Worm (Caenorhabditis elegans): ENCODE data around the gene irg-8.

irg-8 gene

DNA sequence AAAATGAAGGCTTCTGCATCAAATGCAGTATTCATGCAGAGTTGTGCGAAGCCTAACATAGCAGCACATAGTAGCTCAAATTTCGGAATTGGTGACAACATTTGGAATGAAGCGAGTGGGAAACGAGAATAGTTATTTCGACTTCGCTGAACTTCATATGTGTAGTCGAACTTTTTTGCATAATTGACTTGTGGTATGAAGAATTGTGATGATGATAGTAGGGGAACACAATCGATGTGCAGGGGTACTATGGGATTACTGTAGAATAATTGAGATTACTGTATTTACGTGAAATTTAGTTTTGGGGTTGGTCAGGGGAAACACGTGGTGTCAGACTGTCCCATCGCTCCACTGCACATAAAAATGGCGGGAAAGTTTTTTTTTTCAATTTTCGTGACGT, 23.4 kb upstream of the irg-8 start, which contains the start of gene B0554.7:
TSS of gene B0554.7 (minus strand) at position 101 of the 400 bp plus-strand sequence.
- TF ChIP-seq lin-35 (GFP tag; optimal IDR thresholded peaks at IDR 0.05) (no peak), sup-37 (GFP tag; optimal IDR thresholded peaks at IDR 0.05) (no peak), nhr-71 (tag; optimal IDR thresholded peaks at IDR 0.05) (no peak), mab-9 (GFP tag; IDR thresholded peaks at IDR 0.05) (no peak), nhr-12 (tag; optimal IDR thresholded peaks at IDR 0.05) (no peak), fkh-10 (GFP tag; optimal IDR thresholded peaks at IDR 0.05) (no peak), vab-15 (tag; optimal IDR thresholded peaks at IDR 0.05) (no peak), pqm-1 (tag; optimal IDR thresholded peaks at IDR 0.05) (no peak), fkh-8 (tag; optimal IDR thresholded peaks at IDR 0.05) (no peak), ceh-90 (tag; optimal IDR thresholded peaks at IDR 0.05) (no peak), mep-1 (tag; optimal IDR thresholded peaks at IDR 0.05) (no peak), nhr-76 (tag; optimal IDR thresholded peaks at IDR 0.05) (no peak), efl-3 (GFP tag; optimal IDR thresholded peaks at IDR 0.05) (no peak), jun-1 (tag; optimal IDR thresholded peaks at IDR 0.05) (no peak), elt-2 (tag; optimal IDR thresholded peaks at IDR 0.05) (no peak), snu-23 (GFP tag; optimal IDR thresholded peaks at IDR 0.05) (no peak), egl-27 (tag; optimal IDR thresholded peaks at IDR 0.05) (no peak), fkh-4 (tag; optimal IDR thresholded peaks at IDR 0.05; ENCODE audit: borderline replicate concordance) (no peak), lin-13 (GFP tag; optimal IDR thresholded peaks at IDR 0.05) (no peak), elt-3 (tag; optimal IDR thresholded peaks at IDR 0.05) (no peak)

DNA sequence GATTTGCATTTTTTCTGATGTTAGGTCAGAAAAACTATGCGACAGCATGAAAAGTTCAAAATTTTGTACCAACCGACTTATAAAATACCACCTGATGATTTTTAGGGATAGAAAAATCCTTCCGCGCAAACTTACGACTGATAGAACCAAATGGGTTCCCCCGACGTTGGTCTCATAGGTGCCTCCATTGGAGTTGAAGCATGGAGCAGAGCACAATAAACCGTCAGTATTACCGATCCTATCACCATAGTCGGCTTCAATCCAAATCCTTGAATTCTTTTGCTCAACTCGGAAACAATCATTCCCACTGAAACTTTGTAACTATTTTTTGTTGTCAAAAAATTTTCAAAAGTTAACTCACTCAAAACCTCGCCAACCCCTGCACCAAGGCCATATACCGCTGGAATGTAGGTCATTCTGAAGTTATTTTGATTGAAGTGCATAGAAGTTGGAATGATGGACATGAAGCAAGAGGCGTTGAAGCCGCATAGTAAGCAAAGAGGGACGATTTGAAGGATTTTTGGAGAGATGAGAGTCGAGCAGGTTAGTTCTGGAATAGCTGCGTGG, 21.8 kb upstream of the irg-8 start:
- TF ChIP-seq ztf-11 (tag; optimal IDR thresholded peaks at IDR 0.05) (no peak), efl-1 (optimal IDR thresholded peaks at IDR 0.05) (no peak), efl-1 (GFP tag; optimal IDR thresholded peaks at IDR 0.05 in 1 of 2) (peak in 1 of 2 experiments; percentile 21), pax-3 (tag; optimal IDR thresholded peaks at IDR 0.05) (no peak)

DNA sequence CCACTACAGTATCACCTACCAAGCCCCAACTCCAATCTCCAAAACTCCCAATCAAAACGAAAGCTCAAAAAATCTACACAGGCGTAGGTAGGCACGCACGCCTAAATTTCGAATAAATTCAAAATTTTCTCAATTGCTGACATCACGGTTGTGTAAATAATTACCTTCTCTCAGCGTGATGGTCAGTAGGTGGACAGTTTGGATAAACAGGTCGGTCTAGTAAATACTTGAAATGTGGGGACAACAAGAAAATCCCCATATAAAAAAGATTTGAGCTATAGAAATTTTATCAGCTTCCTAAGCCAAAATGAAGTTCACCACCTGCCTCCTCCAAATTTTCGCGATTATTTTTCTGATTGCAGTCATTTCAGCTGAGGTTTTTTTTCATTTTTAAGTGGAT, 20.6 kb upstream of the irg-8 start, which contains the start of gene B0554.1:
TSS of gene B0554.1 (plus strand) at position 301 of the 400 bp plus-strand sequence.
- TF ChIP-seq C16A3.4 (tag; optimal IDR thresholded peaks at IDR 0.05) (no peak), ceh-88 (GFP tag; IDR thresholded peaks at IDR 0.05) (no peak), ets-5 (GFP tag; IDR thresholded peaks at IDR 0.05) (no peak)

DNA sequence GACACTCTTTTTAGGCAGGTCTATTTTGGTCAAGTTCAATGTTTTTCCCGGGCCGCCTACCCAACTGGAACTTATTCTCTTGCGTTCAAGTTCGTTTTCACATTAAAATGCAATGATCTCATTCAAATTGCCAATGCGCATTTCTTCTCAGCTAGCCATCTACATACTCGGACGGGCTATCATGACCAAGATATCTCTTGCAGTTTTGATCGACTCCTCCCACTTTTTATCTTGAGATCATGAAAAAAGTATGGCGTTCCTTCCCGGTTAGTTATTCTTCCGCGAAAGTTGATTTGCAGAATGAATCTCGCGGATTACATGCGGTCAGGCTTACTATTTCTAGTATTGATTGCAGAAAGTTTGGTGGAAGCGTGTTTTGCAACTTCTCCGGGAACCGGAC, 16.4 kb upstream of the irg-8 start, which contains the start of gene B0554.2:
TSS of gene B0554.2 (plus strand) at position 301 of the 400 bp plus-strand sequence.
- TF ChIP-seq ceh-88 (GFP tag; IDR thresholded peaks at IDR 0.05): no peak
- no peak for TF ChIP-seq hlh-17 (GFP tag; optimal IDR thresholded peaks at IDR 0.05; ENCODE audit: borderline replicate concordance)
- no peak for TF ChIP-seq nhr-12 (tag; optimal IDR thresholded peaks at IDR 0.05)
- no peak for TF ChIP-seq xbp-1 (tag; optimal IDR thresholded peaks at IDR 0.05)
- no peak for TF ChIP-seq alr-1 (tag; optimal IDR thresholded peaks at IDR 0.05; ENCODE audit: borderline replicate concordance)
- TF ChIP-seq ceh-82 (tag; optimal IDR thresholded peaks at IDR 0.05): no peak

DNA sequence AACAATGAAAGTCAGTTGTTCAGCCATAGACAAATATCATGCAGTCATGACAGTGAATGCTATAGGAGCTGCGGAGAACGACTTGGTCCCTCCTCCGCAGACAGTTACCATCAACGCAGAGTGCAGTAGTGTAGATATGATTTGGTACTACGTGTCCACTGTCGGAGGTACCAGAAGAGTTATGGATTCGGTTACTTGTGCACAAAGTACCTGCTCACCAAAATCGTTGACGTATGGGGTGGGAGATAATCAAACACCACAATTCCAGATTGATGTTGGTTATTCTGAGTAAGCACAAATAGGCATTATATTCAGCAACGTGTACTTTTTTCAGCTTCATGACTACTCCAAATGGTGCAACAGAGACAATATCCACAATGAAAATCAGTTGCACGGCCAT, 15.5 kb upstream of the irg-8 start:
- no peak for TF ChIP-seq egl-13 (tag; optimal IDR thresholded peaks at IDR 0.05)
- TF ChIP-seq efl-3 (GFP tag; optimal IDR thresholded peaks at IDR 0.05): no peak
- TF ChIP-seq sptf-1 (tag; optimal IDR thresholded peaks at IDR 0.05): no peak
- no peak for TF ChIP-seq fkh-4 (tag; optimal IDR thresholded peaks at IDR 0.05; ENCODE audit: borderline replicate concordance)
- no peak for TF ChIP-seq C34B4.2 (tag; optimal IDR thresholded peaks at IDR 0.05)
- no peak for TF ChIP-seq hlh-4 (tag; optimal IDR thresholded peaks at IDR 0.05)
- no peak for TF ChIP-seq tlp-1 (tag; optimal IDR thresholded peaks at IDR 0.05)
- TF ChIP-seq dsc-1 (tag; optimal IDR thresholded peaks at IDR 0.05): no peak
- no peak for TF ChIP-seq ama-1 (optimal IDR thresholded peaks at IDR 0.05)
- TF ChIP-seq unc-30 (tag; optimal IDR thresholded peaks at IDR 0.05): no peak
- TF ChIP-seq nhr-19 (GFP tag; conservative IDR thresholded peaks at IDR 0.05): no peak
- TF ChIP-seq tbx-2 (tag; optimal IDR thresholded peaks at IDR 0.05): no peak
- no peak for TF ChIP-seq nhr-71 (tag; optimal IDR thresholded peaks at IDR 0.05)
- TF ChIP-seq ets-5 (GFP tag; IDR thresholded peaks at IDR 0.05): no peak
- no peak for TF ChIP-seq lin-35 (GFP tag; optimal IDR thresholded peaks at IDR 0.05)
- TF ChIP-seq dpl-1 (GFP tag; optimal IDR thresholded peaks at IDR 0.05): no peak

Data from whole organism, L1 larva.